Worm (Caenorhabditis elegans) whole organism, midembryonic: Measurements from ENCODE around the gene sri-72.

Experiments
- T22C8.4 ChIP-seq: fragments of 200-800 bp; sonication (Bioruptor generic); IDR thresholded peaks from 2 replicates; pipeline ENCODE4 v1.3.6; 2022; ENCODE audit warnings: missing genetic modification characterization, missing compliant biosample characterization
- cog-1 ChIP-seq: sonication (generic microtip); optimal IDR thresholded peaks from 2 replicates; lab custom pipeline; 2016; ENCODE audit warnings: missing genetic modification characterization, missing compliant biosample characterization
- flt-1 ChIP-seq: fragments of 200-800 bp; sonication (Bioruptor generic); IDR thresholded peaks from 2 replicates; pipeline ENCODE4 v1.3.6; 2022; ENCODE audit warnings: missing genetic modification characterization, missing compliant biosample characterization
- klf-2 ChIP-seq: fragments of 200-800 bp; sonication (Bioruptor generic); conservative IDR thresholded peaks from 2 replicates; pipeline ENCODE4 v1.3.6; 2022; ENCODE audit warnings: missing genetic modification reagents, missing genetic modification characterization, missing compliant biosample characterization
- med-1 ChIP-seq: sonication (generic microtip); optimal IDR thresholded peaks from 2 replicates; lab custom pipeline; 2017; ENCODE audit warnings: missing genetic modification characterization, mild to moderate bottlenecking, missing compliant biosample characterization, antibody characterized with exemption, missing genetic modification reagents; ENCODE audit not compliant: insufficient read depth
- ref-1 ChIP-seq: fragments of 200-800 bp; sonication (Bioruptor generic); conservative IDR thresholded peaks from 2 replicates; pipeline ENCODE4 v1.3.6; 2022; ENCODE audit warnings: missing genetic modification reagents, missing genetic modification characterization, missing compliant biosample characterization
- tab-1 ChIP-seq: fragments of 200-800 bp; sonication (Bioruptor generic); IDR thresholded peaks from 2 replicates; pipeline ENCODE4 v1.3.6; 2022; ENCODE audit warnings: missing genetic modification characterization, missing compliant biosample characterization
- ztf-23 ChIP-seq: fragments of 200-800 bp; sonication (Bioruptor generic); IDR thresholded peaks from 2 replicates; pipeline ENCODE4 v1.3.6; 2022; ENCODE audit warnings: missing genetic modification reagents, missing genetic modification characterization, missing compliant biosample characterization
- ztf-29 ChIP-seq: fragments of 200-800 bp; sonication (Bioruptor generic); IDR thresholded peaks from 2 replicates; pipeline ENCODE4 v1.3.6; 2022; ENCODE audit warnings: missing genetic modification reagents, missing genetic modification characterization, missing compliant biosample characterization

The sri-72 gene

DNA sequence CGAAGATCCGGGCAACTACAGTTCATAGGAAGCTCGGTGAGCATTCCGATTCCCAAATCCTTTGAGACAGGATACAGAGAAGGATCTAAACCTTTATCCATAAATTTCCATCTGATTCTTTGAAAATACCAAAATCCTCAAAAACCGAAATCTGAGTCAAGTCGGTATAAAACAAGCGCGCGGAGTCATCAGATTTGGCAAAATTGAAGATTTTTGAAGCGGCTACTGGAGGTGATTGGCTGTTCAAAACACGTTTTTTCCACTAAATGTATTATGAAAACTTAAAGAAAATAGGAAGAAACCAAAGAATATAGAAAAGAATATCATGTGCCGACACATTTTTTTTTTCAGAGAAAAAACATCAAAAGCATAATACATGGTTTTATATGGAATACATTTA, 6.6 kb upstream of the sri-72 start, which contains the start of gene C14C6.13:
TSS of gene C14C6.13 (minus strand) at position 101 of the 400 bp plus-strand sequence.
- TF ChIP-seq med-1 (GFP tag; lab: Kevin White, UChicago): no peak
- TF ChIP-seq cog-1: no peak
- no peak for TF ChIP-seq ztf-23
- TF ChIP-seq ztf-29 (GFP tag; lab: Robert Waterston, UW): no peak
- TF ChIP-seq klf-2: no peak
- no peak for TF ChIP-seq ref-1 (GFP tag; lab: Robert Waterston, UW)
- TF ChIP-seq T22C8.4 (GFP tag; lab: Robert Waterston, UW): no peak
- no peak for TF ChIP-seq tab-1 (GFP tag; lab: Robert Waterston, UW)
- TF ChIP-seq flt-1 (GFP tag; lab: Robert Waterston, UW): no peak

DNA sequence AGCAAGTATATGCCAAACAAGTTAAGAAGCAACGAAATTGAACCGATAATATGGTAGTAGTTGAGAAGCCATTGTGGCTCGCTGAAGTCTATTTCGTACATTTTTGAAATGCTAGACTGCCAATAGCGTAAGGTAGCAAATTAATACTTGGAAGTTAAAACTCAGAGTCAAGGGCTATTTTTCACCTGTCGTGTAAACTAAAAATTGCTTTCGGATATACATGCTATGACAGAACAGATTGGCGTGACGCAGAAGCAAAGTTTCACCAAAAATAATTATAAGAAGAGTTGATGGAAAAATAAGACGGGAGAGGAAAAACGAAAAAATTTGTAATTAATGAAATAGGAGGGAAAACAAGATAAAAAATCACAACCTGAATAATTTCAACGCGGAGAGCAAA, 2.0 kb downstream of the sri-72 start, which contains the start of gene sri-73:
TSS of gene sri-73 (minus strand) at position 101 of the 400 bp plus-strand sequence.
- no peak for TF ChIP-seq flt-1 (GFP tag; lab: Robert Waterston, UW)
- TF ChIP-seq med-1 (GFP tag; lab: Kevin White, UChicago): no peak
- TF ChIP-seq ref-1 (GFP tag; lab: Robert Waterston, UW): no peak
- no peak for TF ChIP-seq tab-1 (GFP tag; lab: Robert Waterston, UW)
- TF ChIP-seq klf-2: no peak
- TF ChIP-seq ztf-29 (GFP tag; lab: Robert Waterston, UW): no peak
- no peak for TF ChIP-seq T22C8.4 (GFP tag; lab: Robert Waterston, UW)
- TF ChIP-seq ztf-23: no peak
- TF ChIP-seq cog-1: no peak

DNA sequence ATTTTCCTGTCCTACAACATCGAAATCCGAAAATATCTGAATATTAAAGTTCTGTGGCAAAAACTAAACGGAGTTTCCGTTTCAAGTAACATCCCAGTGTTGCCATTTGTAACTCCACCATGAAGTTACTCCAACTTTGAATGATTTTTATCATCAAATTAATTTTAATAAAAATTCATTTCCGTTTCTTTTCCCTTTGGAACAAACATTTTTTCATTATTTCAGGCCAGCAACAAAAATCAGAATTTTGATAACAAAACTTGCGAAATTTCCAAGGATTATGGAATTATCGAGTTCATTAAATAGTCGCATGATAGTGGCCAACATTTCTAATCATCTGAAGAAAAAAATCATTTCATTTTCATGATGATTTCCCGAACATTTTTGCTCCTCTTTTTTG, 5.2 kb downstream of the sri-72 start, which contains the start of gene C14C6.2:
TSS of gene C14C6.2 (plus strand) at position 301 of the 400 bp plus-strand sequence.
- TF ChIP-seq flt-1 (GFP tag; lab: Robert Waterston, UW): no peak
- no peak for TF ChIP-seq cog-1
- no peak for TF ChIP-seq med-1 (GFP tag; lab: Kevin White, UChicago)
- no peak for TF ChIP-seq T22C8.4 (GFP tag; lab: Robert Waterston, UW)
- TF ChIP-seq ztf-23: no peak
- TF ChIP-seq ref-1 (GFP tag; lab: Robert Waterston, UW): no peak
- TF ChIP-seq klf-2: no peak
- no peak for TF ChIP-seq ztf-29 (GFP tag; lab: Robert Waterston, UW)
- TF ChIP-seq tab-1 (GFP tag; lab: Robert Waterston, UW): no peak

DNA sequence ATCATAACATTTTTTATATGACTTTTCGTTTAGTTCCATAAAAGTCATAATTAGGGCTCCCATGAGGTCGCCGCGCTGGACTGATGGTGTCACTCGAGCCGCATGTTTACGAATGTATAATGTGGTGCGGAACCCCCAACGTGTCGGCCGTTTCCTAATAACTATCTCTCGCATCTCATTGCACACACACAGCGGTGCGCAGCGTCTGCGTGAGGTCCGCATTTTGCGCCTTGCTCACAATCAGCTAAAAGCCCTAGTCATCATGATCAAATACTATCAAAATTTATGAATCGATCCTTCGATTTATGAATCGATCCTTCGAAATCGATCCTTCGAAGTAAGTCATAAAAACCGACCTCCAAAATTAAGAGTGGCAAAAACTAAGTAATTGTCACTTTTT, 8.1 kb downstream of the sri-72 start, which contains the start of gene srx-7:
TSS of gene srx-7 (plus strand) at position 256 of the 400 bp plus-strand sequence.
- TF ChIP-seq ztf-23 (no peak), T22C8.4 (GFP tag; lab: Robert Waterston, UW) (no peak), flt-1 (GFP tag; lab: Robert Waterston, UW) (no peak), tab-1 (GFP tag; lab: Robert Waterston, UW) (no peak), ztf-29 (GFP tag; lab: Robert Waterston, UW) (no peak), klf-2 (no peak), ref-1 (GFP tag; lab: Robert Waterston, UW) (no peak), cog-1 (no peak), med-1 (GFP tag; lab: Kevin White, UChicago) (no peak)

DNA sequence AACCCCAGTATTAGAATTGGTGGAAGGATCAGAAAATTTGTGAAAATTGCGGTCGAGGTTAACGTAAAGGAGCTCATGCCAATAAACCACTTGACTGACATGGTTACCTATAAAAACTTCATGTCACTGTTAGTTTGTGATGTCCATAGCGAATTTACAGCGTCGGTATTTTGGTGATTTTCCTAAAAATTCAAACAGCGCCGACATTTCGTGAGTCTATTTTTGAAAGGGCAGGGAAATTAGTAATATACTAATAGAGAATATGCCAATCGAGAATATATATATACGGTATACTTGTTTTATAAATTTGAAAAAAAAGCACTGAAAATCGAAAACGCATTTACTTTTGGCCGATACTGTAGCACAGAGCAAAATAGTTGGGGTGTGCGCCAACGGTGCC, 11.9 kb downstream of the sri-72 start, which contains the start of gene srx-8:
TSS of gene srx-8 (minus strand) at position 101 of the 400 bp plus-strand sequence.
- no peak for TF ChIP-seq klf-2
- no peak for TF ChIP-seq flt-1 (GFP tag; lab: Robert Waterston, UW)
- no peak for TF ChIP-seq ztf-23
- no peak for TF ChIP-seq ztf-29 (GFP tag; lab: Robert Waterston, UW)
- no peak for TF ChIP-seq T22C8.4 (GFP tag; lab: Robert Waterston, UW)
- TF ChIP-seq ref-1 (GFP tag; lab: Robert Waterston, UW): no peak
- TF ChIP-seq cog-1: no peak
- no peak for TF ChIP-seq tab-1 (GFP tag; lab: Robert Waterston, UW)
- no peak for TF ChIP-seq med-1 (GFP tag; lab: Kevin White, UChicago)

DNA sequence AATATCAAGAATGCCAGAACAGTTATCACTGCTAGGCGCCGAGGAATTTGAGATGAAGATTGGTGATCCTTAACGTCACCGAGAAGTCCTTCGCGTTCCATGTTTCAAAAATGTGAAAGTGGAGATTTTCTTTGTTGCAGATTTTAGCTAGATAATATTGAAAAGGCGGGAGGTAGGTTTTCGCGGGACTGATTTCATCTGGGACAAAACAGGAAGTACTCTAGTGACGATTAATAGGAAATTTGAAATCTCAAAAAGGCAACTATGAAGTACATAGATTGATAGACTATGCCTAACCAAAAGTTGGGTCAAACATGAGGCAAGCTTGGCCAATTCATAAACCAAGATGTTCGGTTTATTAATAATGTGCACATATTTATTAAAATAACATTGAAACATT, 14.9 kb downstream of the sri-72 start, which contains the start of gene C14C6.8:
TSS of gene C14C6.8 (minus strand) at position 101 of the 400 bp plus-strand sequence.
- no peak for TF ChIP-seq ref-1 (GFP tag; lab: Robert Waterston, UW)
- TF ChIP-seq ztf-23: no peak
- TF ChIP-seq med-1 (GFP tag; lab: Kevin White, UChicago): no peak

DNA sequence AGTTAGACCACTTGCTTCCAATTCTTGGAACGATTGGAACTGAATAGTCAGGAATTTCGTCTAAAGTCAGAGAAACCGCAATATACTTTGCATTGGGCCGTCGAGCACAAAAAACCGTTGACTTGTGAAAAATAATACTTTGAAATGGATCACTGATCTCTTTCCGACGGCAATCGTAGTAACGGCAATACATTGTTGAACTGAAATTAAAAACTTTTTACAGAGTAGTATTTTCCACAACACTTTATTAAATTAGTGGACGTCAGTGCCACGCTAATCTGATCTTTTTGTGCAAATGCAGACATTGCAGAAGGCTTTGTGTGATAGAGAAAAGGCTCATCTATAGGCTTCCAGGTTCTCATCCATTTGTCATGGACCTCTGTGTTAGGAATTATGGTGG, 15.6 kb downstream of the sri-72 start:
- TF ChIP-seq klf-2: no peak
- TF ChIP-seq ztf-29 (GFP tag; lab: Robert Waterston, UW): no peak
- no peak for TF ChIP-seq med-1 (GFP tag; lab: Kevin White, UChicago)
- no peak for TF ChIP-seq tab-1 (GFP tag; lab: Robert Waterston, UW)
- TF ChIP-seq ztf-23: no peak
- TF ChIP-seq cog-1: no peak
- TF ChIP-seq flt-1 (GFP tag; lab: Robert Waterston, UW): no peak
- no peak for TF ChIP-seq T22C8.4 (GFP tag; lab: Robert Waterston, UW)
- no peak for TF ChIP-seq ref-1 (GFP tag; lab: Robert Waterston, UW)

DNA sequence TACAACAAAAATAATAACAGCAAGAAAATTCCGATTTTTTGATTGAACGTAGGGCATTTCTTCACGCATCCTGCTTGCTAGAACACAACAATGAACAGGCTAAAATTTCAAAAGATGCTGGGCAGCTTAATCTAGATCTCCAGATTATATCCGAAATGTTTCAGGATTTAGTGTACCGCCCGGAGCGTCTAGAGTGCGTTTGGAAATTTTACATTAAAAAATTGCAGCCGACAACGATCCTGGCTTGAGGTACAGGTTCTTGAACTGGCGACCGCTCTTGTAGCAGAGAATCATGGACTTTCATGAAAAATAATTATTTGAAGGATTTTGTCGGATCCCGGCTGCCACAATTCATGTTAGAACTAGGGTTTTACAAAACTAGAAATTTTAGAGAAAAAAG, 20.0 kb downstream of the sri-72 start, which contains the start of gene C14C6.6:
TSS of gene C14C6.6 (minus strand) at position 101 of the 400 bp plus-strand sequence.
- TF ChIP-seq ztf-29 (GFP tag; lab: Robert Waterston, UW) (no peak), ref-1 (GFP tag; lab: Robert Waterston, UW) (no peak), cog-1 (no peak), tab-1 (GFP tag; lab: Robert Waterston, UW) (no peak), flt-1 (GFP tag; lab: Robert Waterston, UW) (no peak), klf-2 (no peak), T22C8.4 (GFP tag; lab: Robert Waterston, UW) (no peak), ztf-23 (no peak), med-1 (GFP tag; lab: Kevin White, UChicago) (no peak)

DNA sequence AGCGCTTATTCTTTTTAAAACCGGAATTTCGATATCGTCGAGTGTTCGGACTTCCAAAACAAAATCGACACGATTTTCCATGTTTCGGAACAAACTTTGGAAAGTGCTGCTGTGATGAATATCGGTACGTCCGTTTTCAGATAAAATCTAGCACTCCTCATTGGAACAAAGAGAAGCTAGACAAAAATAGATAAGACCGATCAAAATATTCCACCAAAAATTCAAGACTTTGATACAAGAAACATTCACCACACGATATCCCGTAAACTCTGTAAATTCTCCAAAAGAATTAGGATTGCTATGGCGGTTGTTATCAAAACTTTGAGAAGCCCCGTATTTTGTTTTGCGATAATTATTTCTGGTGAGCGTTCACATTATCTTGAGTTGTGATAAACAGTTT, 24.8 kb downstream of the sri-72 start, which contains the start of gene C14C6.3:
TSS of gene C14C6.3 (plus strand) at position 301 of the 400 bp plus-strand sequence.
- TF ChIP-seq med-1 (GFP tag; lab: Kevin White, UChicago): no peak
- no peak for TF ChIP-seq T22C8.4 (GFP tag; lab: Robert Waterston, UW)
- TF ChIP-seq klf-2: no peak
- TF ChIP-seq flt-1 (GFP tag; lab: Robert Waterston, UW): no peak
- no peak for TF ChIP-seq ztf-23
- no peak for TF ChIP-seq ztf-29 (GFP tag; lab: Robert Waterston, UW)
- no peak for TF ChIP-seq tab-1 (GFP tag; lab: Robert Waterston, UW)
- TF ChIP-seq cog-1: no peak
- no peak for TF ChIP-seq ref-1 (GFP tag; lab: Robert Waterston, UW)
